Fruit fly (Drosophila melanogaster) whole organism, embryonic: ENCODE measurements around the gene Pif1A.

ENCODE experiments used
- Ada2b ChIP-seq: fragments of 200-800 bp; sonication (Bioruptor generic); IDR thresholded peaks from 2 replicates; pipeline ENCODE4 v1.3.6; 2022; ENCODE audit warnings: missing biosample characterization, missing genetic modification characterization
- Atf6 ChIP-seq: fragments of 200-800 bp; sonication (Bioruptor generic); IDR thresholded peaks from 2 replicates; pipeline ENCODE4 v1.3.6; 2022; ENCODE audit warnings: missing biosample characterization, missing genetic modification characterization
- BEAF-32 ChIP-seq: fragments of 200-800 bp; sonication (Bioruptor generic); optimal IDR thresholded peaks from 3 replicates; lab custom pipeline; 2017; ENCODE audit warnings: missing biosample characterization, missing genetic modification characterization, mild to moderate bottlenecking, moderate library complexity, missing genetic modification reagents
- CG11085 ChIP-seq: fragments of 200-800 bp; sonication (Bioruptor generic); IDR thresholded peaks from 2 replicates; pipeline ENCODE4 v1.3.6; 2022; ENCODE audit warnings: missing biosample characterization, missing genetic modification characterization
- CG11093 ChIP-seq: fragments of 200-800 bp; sonication (Bioruptor generic); IDR thresholded peaks from 3 replicates; pipeline ENCODE4 v1.3.6; 2022; ENCODE audit warnings: missing biosample characterization, missing genetic modification characterization
- CG11696 ChIP-seq: fragments of 200-800 bp; sonication (Bioruptor generic); IDR thresholded peaks from 2 replicates; pipeline ENCODE4 v1.3.6; 2022; ENCODE audit warnings: missing biosample characterization, missing genetic modification characterization
- CG12104 ChIP-seq: fragments of 200-800 bp; sonication (Bioruptor generic); optimal IDR thresholded peaks from 3 replicates; lab custom pipeline; 2016; ENCODE audit warnings: missing biosample characterization, missing genetic modification characterization
- CG12155 ChIP-seq: fragments of 200-800 bp; sonication (Bioruptor generic); optimal IDR thresholded peaks from 3 replicates; lab custom pipeline; 2016; ENCODE audit warnings: missing biosample characterization, missing genetic modification characterization
- CG14050 ChIP-seq: fragments of 200-800 bp; sonication (Bioruptor generic); IDR thresholded peaks from 3 replicates; pipeline ENCODE4 v1.3.6; 2022; ENCODE audit warnings: missing biosample characterization, missing genetic modification characterization
- CG15073 ChIP-seq: fragments of 200-800 bp; sonication (Bioruptor generic); optimal IDR thresholded peaks from 2 replicates; lab custom pipeline; 2016; ENCODE audit warnings: missing biosample characterization, missing genetic modification characterization
- CG17612 ChIP-seq: fragments of 200-800 bp; sonication (Bioruptor generic); IDR thresholded peaks from 2 replicates; pipeline ENCODE4 v1.3.6; 2022; ENCODE audit warnings: missing biosample characterization, missing genetic modification characterization
- CG18011 ChIP-seq: fragments of 200-800 bp; sonication (Bioruptor generic); optimal IDR thresholded peaks from 2 replicates; lab custom pipeline; 2017; ENCODE audit warnings: missing biosample characterization, missing genetic modification characterization, mild to moderate bottlenecking, moderate library complexity, missing genotype
- CG2116 ChIP-seq: fragments of 200-800 bp; sonication (Bioruptor generic); optimal IDR thresholded peaks from 3 replicates; lab custom pipeline; 2018; ENCODE audit warnings: missing biosample characterization, mild to moderate bottlenecking, missing genetic modification characterization
- CG2875 ChIP-seq: fragments of 200-800 bp; sonication (Bioruptor generic); optimal IDR thresholded peaks from 2 replicates; lab custom pipeline; 2017; ENCODE audit warnings: missing biosample characterization, mild to moderate bottlenecking, missing genetic modification characterization, missing genetic modification reagents
- CG3163 ChIP-seq: fragments of 200-800 bp; sonication (Bioruptor generic); optimal IDR thresholded peaks from 3 replicates; lab custom pipeline; 2016; ENCODE audit warnings: missing biosample characterization, missing genetic modification characterization
- CG33213 ChIP-seq: fragments of 200-800 bp; sonication (Bioruptor generic); optimal IDR thresholded peaks from 3 replicates; lab custom pipeline; 2016; ENCODE audit warnings: missing biosample characterization, missing genetic modification characterization
- CG4328 ChIP-seq: fragments of 200-800 bp; sonication (Bioruptor generic); optimal IDR thresholded peaks from 3 replicates; lab custom pipeline; 2017; ENCODE audit warnings: missing biosample characterization, missing genetic modification reagents, missing genetic modification characterization
- CG4360 ChIP-seq: fragments of 200-800 bp; sonication (Bioruptor generic); IDR thresholded peaks from 2 replicates; pipeline ENCODE4 v1.3.6; 2022; ENCODE audit warnings: missing biosample characterization, missing genetic modification characterization
- CG9437 ChIP-seq: fragments of 200-800 bp; sonication (Bioruptor generic); optimal IDR thresholded peaks from 2 replicates; lab custom pipeline; 2018; ENCODE audit warnings: missing biosample characterization, mild to moderate bottlenecking, missing genetic modification characterization
- CG9876 ChIP-seq: fragments of 200-800 bp; sonication (Bioruptor generic); optimal IDR thresholded peaks from 2 replicates; lab custom pipeline; 2016; ENCODE audit warnings: missing biosample characterization, missing genetic modification characterization
- D19A ChIP-seq: fragments of 200-800 bp; optimal IDR thresholded peaks from 3 replicates; lab custom pipeline; 2019; ENCODE audit warnings: missing biosample characterization, mild to moderate bottlenecking, missing genetic modification characterization, moderate library complexity
- Dref ChIP-seq: fragments of 200-800 bp; sonication (Bioruptor generic); IDR thresholded peaks from 2 replicates; pipeline ENCODE4 v1.3.6; 2022; ENCODE audit warnings: missing biosample characterization, missing genetic modification characterization
- Drgx ChIP-seq: fragments of 200-800 bp; sonication (Bioruptor generic); IDR thresholded peaks from 2 replicates; pipeline ENCODE4 v1.3.6; 2022; ENCODE audit warnings: missing biosample characterization, missing genetic modification characterization
- E2f1 ChIP-seq: fragments of 200-800 bp; sonication (Bioruptor generic); IDR thresholded peaks from 2 replicates; pipeline ENCODE4 v1.3.6; 2022; ENCODE audit warnings: missing biosample characterization, missing genetic modification characterization
- ERR ChIP-seq: fragments of 200-800 bp; sonication (Bioruptor generic); optimal IDR thresholded peaks from 2 replicates; lab custom pipeline; 2016; ENCODE audit warnings: missing biosample characterization, missing genetic modification characterization
- Elba2 ChIP-seq: fragments of 200-800 bp; sonication (Bioruptor generic); optimal IDR thresholded peaks from 3 replicates; lab custom pipeline; 2016; ENCODE audit warnings: missing biosample characterization, missing genetic modification characterization
- H15 ChIP-seq: fragments of 200-800 bp; sonication (Bioruptor generic); IDR thresholded peaks from 3 replicates; pipeline ENCODE4 v1.3.6; 2022; ENCODE audit warnings: missing biosample characterization, missing genetic modification characterization
- Hr39 ChIP-seq: fragments of >200 bp; optimal IDR thresholded peaks from 2 replicates; lab custom pipeline; 2017
- Kr ChIP-seq: fragments of 200-800 bp; sonication (Bioruptor generic); optimal IDR thresholded peaks from 2 replicates; lab custom pipeline; 2017; ENCODE audit warnings: missing biosample characterization, mild to moderate bottlenecking, missing genetic modification characterization
- Nf-YB ChIP-seq: fragments of 200-800 bp; sonication (Bioruptor generic); optimal IDR thresholded peaks from 3 replicates; lab custom pipeline; 2019; ENCODE audit warnings: missing biosample characterization, mild to moderate bottlenecking, missing genetic modification characterization, moderate library complexity
- PHDP ChIP-seq: fragments of 200-800 bp; sonication (Bioruptor generic); optimal IDR thresholded peaks from 3 replicates; lab custom pipeline; 2018; ENCODE audit warnings: missing biosample characterization, mild to moderate bottlenecking, missing genetic modification characterization, moderate library complexity
- Sry-δ ChIP-seq: fragments of 200-800 bp; sonication (Bioruptor generic); optimal IDR thresholded peaks from 2 replicates; lab custom pipeline; 2016; ENCODE audit warnings: missing biosample characterization, missing genetic modification characterization
- al ChIP-seq: fragments of 200-800 bp; sonication (Bioruptor generic); IDR thresholded peaks from 2 replicates; pipeline ENCODE4 v1.3.6; 2022; ENCODE audit warnings: missing biosample characterization, missing genetic modification characterization
- bigmax ChIP-seq: fragments of 200-800 bp; sonication (Bioruptor generic); optimal IDR thresholded peaks from 2 replicates; lab custom pipeline; 2018; ENCODE audit warnings: missing biosample characterization, mild to moderate bottlenecking, missing genetic modification characterization
- crp ChIP-seq, 2 experiments: fragments of 200-800 bp; sonication (Bioruptor generic); optimal IDR thresholded peaks; 2 replicates in 1 of 2; 3 replicates in 1 of 2; lab custom pipeline; 2017; ENCODE audit warnings: missing biosample characterization in 2 of 2, missing genetic modification characterization in 2 of 2, mild to moderate bottlenecking in 1 of 2, moderate library complexity in 1 of 2
- da ChIP-seq: fragments of 200-800 bp; sonication (Bioruptor generic); optimal IDR thresholded peaks from 2 replicates; lab custom pipeline; 2016; ENCODE audit warnings: missing biosample characterization, missing genetic modification characterization
- dan ChIP-seq: fragments of 200-800 bp; sonication (Bioruptor generic); IDR thresholded peaks from 2 replicates; pipeline ENCODE4 v1.3.6; 2022; ENCODE audit warnings: missing biosample characterization, missing genetic modification characterization
- dysf ChIP-seq: fragments of 200-800 bp; sonication (Bioruptor generic); IDR thresholded peaks from 3 replicates; pipeline ENCODE4 v1.3.6; 2022; ENCODE audit warnings: missing biosample characterization, missing genetic modification characterization
- gro ChIP-seq: fragments of 200-800 bp; sonication (Bioruptor generic); optimal IDR thresholded peaks from 2 replicates; lab custom pipeline; 2016; ENCODE audit warnings: missing biosample characterization, missing genetic modification characterization
- h ChIP-seq: fragments of >200 bp; optimal IDR thresholded peaks from 2 replicates; lab custom pipeline; 2017
- nmo ChIP-seq: fragments of 200-800 bp; sonication (Bioruptor generic); optimal IDR thresholded peaks from 2 replicates; lab custom pipeline; 2018; ENCODE audit warnings: missing biosample characterization, mild to moderate bottlenecking, missing genetic modification characterization, moderate library complexity
- nom ChIP-seq: fragments of 200-800 bp; sonication (Bioruptor generic); optimal IDR thresholded peaks from 2 replicates; lab custom pipeline; 2017; ENCODE audit warnings: missing biosample characterization, missing genetic modification characterization, mild to moderate bottlenecking, moderate library complexity, missing genetic modification reagents
- prd ChIP-seq, 3 experiments: fragments of >200 bp in 2 of 3; fragments of 200-800 bp in 1 of 3; sonication (Bioruptor generic) in 1 of 3; optimal IDR thresholded peaks in 2 of 3; IDR thresholded peaks in 1 of 3; 2 replicates in 2 of 3; 3 replicates in 1 of 3; pipeline versions ENCODE4 v1.3.6 to Lab custom; 2017 to 2022; ENCODE audit warnings: missing biosample characterization in 1 of 3, missing genetic modification characterization in 1 of 3
- pros ChIP-seq: fragments of 200-800 bp; sonication (Bioruptor generic); optimal IDR thresholded peaks from 3 replicates; lab custom pipeline; 2019; ENCODE audit warnings: missing biosample characterization, mild to moderate bottlenecking, missing genetic modification characterization, moderate library complexity
- schlank ChIP-seq: fragments of 200-800 bp; sonication (Bioruptor generic); optimal IDR thresholded peaks from 2 replicates; lab custom pipeline; 2018; ENCODE audit warnings: missing biosample characterization, mild to moderate bottlenecking, missing genetic modification characterization
- tgo ChIP-seq: fragments of 200-800 bp; sonication (Bioruptor generic); IDR thresholded peaks from 3 replicates; pipeline ENCODE4 v1.3.6; 2022; ENCODE audit warnings: missing biosample characterization, missing genetic modification characterization
- toy ChIP-seq: fragments of 200-800 bp; sonication (Bioruptor generic); IDR thresholded peaks from 2 replicates; pipeline ENCODE4 v1.3.6; 2022; ENCODE audit warnings: missing biosample characterization, missing genetic modification characterization
- trh ChIP-seq: fragments of 200-800 bp; sonication (Bioruptor generic); optimal IDR thresholded peaks from 2 replicates; lab custom pipeline; 2016; ENCODE audit warnings: missing biosample characterization, missing genetic modification characterization
- wdn ChIP-seq: fragments of 200-800 bp; sonication (Bioruptor generic); IDR thresholded peaks from 2 replicates; pipeline ENCODE4 v1.3.6; 2022; ENCODE audit warnings: missing biosample characterization, missing genetic modification characterization
- yki ChIP-seq: fragments of >200 bp; optimal IDR thresholded peaks from 3 replicates; lab custom pipeline; 2018
- zen ChIP-seq: fragments of 200-800 bp; sonication (Bioruptor generic); optimal IDR thresholded peaks from 3 replicates; lab custom pipeline; 2018; ENCODE audit warnings: missing biosample characterization, mild to moderate bottlenecking, missing genetic modification characterization, moderate library complexity

The Pif1A gene

dm6 chr3R:8812342-8812966 lies 11.5 kb upstream of the Pif1A start (continued):
- TF ChIP-seq Atf6 (no peak; the same call in 1 of the 2 replicates), nom (GFP tag; lab: Kevin White, UChicago) (peak; percentile 40), nmo (GFP tag; lab: Kevin White, UChicago) (peak; percentile 53), tgo (peak; percentile 59), CG12104 (GFP tag; lab: Kevin White, UChicago) (no peak), E2f1 (GFP tag; lab: Robert Waterston, UW) (peak; percentile 49; the same call in 1 of the 2 replicates), Dref (GFP tag; lab: Robert Waterston, UW) (no peak), schlank (peak; percentile 20), CG9437 (GFP tag; lab: Kevin White, UChicago) (no peak), Elba2 (GFP tag; lab: Kevin White, UChicago) (no peak), CG11093 (GFP tag; lab: Robert Waterston, UW) (peak; percentile 56; the same call in 1 of the 3 replicates), pros (peak; percentile 82), ERR (GFP tag; lab: Kevin White, UChicago) (no peak), zen (no peak), CG14050 (GFP tag; lab: Robert Waterston, UW) (peak; percentile 18; the same call in 1 of the 3 replicates), CG4360 (GFP tag; lab: Robert Waterston, UW) (no peak), CG3163 (GFP tag; lab: Kevin White, UChicago) (no peak), CG11696 (GFP tag; lab: Robert Waterston, UW) (0 out of 2 replicates have a peak, but pooled peaks have one; percentile 12), CG9876 (GFP tag; lab: Kevin White, UChicago) (no peak), PHDP (no peak), CG12155 (peak; percentile 35), Drgx (GFP tag; lab: Robert Waterston, UW) (peak; percentile 94), Sry-δ (GFP tag; lab: Kevin White, UChicago) (no peak), prd (optimal IDR thresholded peaks at IDR 0.05; lab: Kevin White, UChicago) (no peak), prd (GFP tag; IDR thresholded peaks at IDR 0.05; lab: Robert Waterston, UW) (peak; percentile 75), H15 (GFP tag; lab: Robert Waterston, UW) (peak; percentile 46; the same call in 1 of the 3 replicates), CG4328 (GFP tag; lab: Kevin White, UChicago) (no peak), al (GFP tag; lab: Robert Waterston, UW) (peak; percentile 46; the same call in 1 of the 2 replicates), gro (no peak), D19A (peak; percentile 31), CG11085 (GFP tag; lab: Robert Waterston, UW) (peak; percentile 35; the same call in 1 of the 2 replicates), CG18011 (peak; percentile 16), Ada2b (GFP tag; lab: Robert Waterston, UW) (peak; percentile 51), Kr (GFP tag; lab: Kevin White, UChicago) (no peak), bigmax (GFP tag; lab: Kevin White, UChicago) (no peak), CG2116 (GFP tag; lab: Kevin White, UChicago) (no peak), CG17612 (GFP tag; lab: Robert Waterston, UW) (no peak), trh (GFP tag; lab: Kevin White, UChicago) (peak; percentile 4), BEAF-32 (no peak), CG15073 (GFP tag; lab: Kevin White, UChicago) (no peak), CG2875 (GFP tag; lab: Kevin White, UChicago) (no peak), toy (GFP tag; lab: Robert Waterston, UW) (peak; percentile 41; the same call in 1 of the 2 replicates), yki (lab: Kevin White, UChicago) (no peak), wdn (GFP tag; lab: Robert Waterston, UW) (0 out of 2 replicates have a peak, but pooled peaks have one; percentile 24), da (GFP tag; lab: Kevin White, UChicago) (no peak), dan (no peak), CG33213 (GFP tag; lab: Kevin White, UChicago) (no peak), Hr39 (lab: Kevin White, UChicago) (no peak), dysf (peak; percentile 70; the same call in 2 of the 3 replicates), h (no peak), crp (GFP tag; optimal IDR thresholded peaks at IDR 0.05; lab: Kevin White, UChicago) (no peak), Nf-YB (GFP tag; lab: Kevin White, UChicago) (no peak)
